Fruit fly (Drosophila melanogaster): Measurements from ENCODE around the gene y.

dm6 chrX:314823-315222 is 41.5 kb upstream of the y start, which contains the start of gene Or1a:
- no peak for TF ChIP-seq CG33017 (tag; optimal IDR thresholded peaks at IDR 0.05)
- no peak for TF ChIP-seq ovo (GFP tag; optimal IDR thresholded peaks at IDR 0.05)
- TF ChIP-seq CG14711 (tag; optimal IDR thresholded peaks at IDR 0.05), result no peak
- no peak for TF ChIP-seq Mnt (GFP tag; optimal IDR thresholded peaks at IDR 0.05)
